Fruit fly (Drosophila melanogaster) whole organism: ENCODE data around the gene CG33489.
A peak's percentile ranks its signal among the peaks of the same experiment; 100 is the strongest.

Experiments
- CG8478 ChIP-seq: fragments of >200 bp; optimal IDR thresholded peaks from 2 replicates; lab custom pipeline; 2018; ENCODE audit warnings: inconsistent platforms
- Dll ChIP-seq: fragments of >200 bp; optimal IDR thresholded peaks from 2 replicates; lab custom pipeline; 2017
- EcR ChIP-seq, 2 experiments: fragments of >200 bp; optimal IDR thresholded peaks; 2 replicates each; lab custom pipeline; 2017; ENCODE audit warnings: missing biosample characterization in 2 of 2, missing genetic modification characterization in 2 of 2, missing genetic modification reagents in 2 of 2
- pan ChIP-seq: fragments of >200 bp; optimal IDR thresholded peaks from 2 replicates; lab custom pipeline; 2017
- psq ChIP-seq: fragments of >200 bp; optimal IDR thresholded peaks from 2 replicates; lab custom pipeline; 2017
- usp ChIP-seq: fragments of >200 bp; optimal IDR thresholded peaks from 2 replicates; lab custom pipeline; 2017; ENCODE audit warnings: missing biosample characterization, missing genetic modification characterization, mixed read lengths

The CG33489 gene

dm6 chr3L:11582097-11582496 is 5.3 kb upstream of the CG33489 start, which contains the start of gene CG33269:
CG33269 (minus strand) TSS chr3L:11582197.
- TF ChIP-seq CG8478 (lab: Kevin White, UChicago) (no peak), pan (lab: Kevin White, UChicago) (no peak), psq (lab: Kevin White, UChicago) (no peak), Dll (lab: Kevin White, UChicago) (no peak), EcR (GFP tag; optimal IDR thresholded peaks at IDR 0.05; lab: Kevin White, UChicago) (no peak), usp (GFP tag; lab: Kevin White, UChicago) (no peak)

- TF ChIP-seq CG8478 (lab: Kevin White, UChicago), result no peak
- no peak for TF ChIP-seq usp (GFP tag; lab: Kevin White, UChicago)
- no peak for TF ChIP-seq pan (lab: Kevin White, UChicago)
- no peak for TF ChIP-seq Dll (lab: Kevin White, UChicago)
- TF ChIP-seq psq (lab: Kevin White, UChicago), result no peak
Observed at dm6 chr3L:11580919-11581318, 4.1 kb upstream of the CG33489 start, which contains the start of gene CG43391. CG43391 (minus strand) TSS chr3L:11581019.

dm6 chr3L:11579919-11580318 is 3.1 kb upstream of the CG33489 start, which contains the start of gene CG43390:
CG43390 (minus strand) TSS chr3L:11579950.
- no peak for TF ChIP-seq EcR (GFP tag; optimal IDR thresholded peaks at IDR 0.05; lab: Kevin White, UChicago)

dm6 chr3L:11578847-11579246 is 2.0 kb upstream of the CG33489 start:
- no peak for TF ChIP-seq usp (GFP tag; lab: Kevin White, UChicago)
- TF ChIP-seq CG8478 (lab: Kevin White, UChicago), result no peak
- TF ChIP-seq Dll (lab: Kevin White, UChicago), result no peak
- no peak for TF ChIP-seq psq (lab: Kevin White, UChicago)
- TF ChIP-seq EcR (GFP tag; optimal IDR thresholded peaks at IDR 0.05; lab: Kevin White, UChicago), result no peak
- TF ChIP-seq pan (lab: Kevin White, UChicago), result no peak

dm6 chr3L:11578211-11578673 is 1.4 kb upstream of the CG33489 start, which contains the start of gene CG33270:
CG33270 (minus strand) TSS chr3L:11578623.
- TF ChIP-seq usp (GFP tag; lab: Kevin White, UChicago), result no peak
- no peak for TF ChIP-seq pan (lab: Kevin White, UChicago)
- TF ChIP-seq EcR (GFP tag; optimal IDR thresholded peaks at IDR 0.05; lab: Kevin White, UChicago), result no peak
- no peak for TF ChIP-seq Dll (lab: Kevin White, UChicago)
- TF ChIP-seq psq (lab: Kevin White, UChicago), result no peak
- TF ChIP-seq CG8478 (lab: Kevin White, UChicago), result no peak

dm6 chr3L:11577395-11577794 is 551 bp upstream of the CG33489 start, which contains the start of gene CG33271:
CG33271 (minus strand) TSS chr3L:11577495.
- TF ChIP-seq EcR (GFP tag; optimal IDR thresholded peaks at IDR 0.05; lab: Kevin White, UChicago) (no peak), psq (lab: Kevin White, UChicago) (no peak), Dll (lab: Kevin White, UChicago) (no peak), CG8478 (lab: Kevin White, UChicago) (no peak), pan (lab: Kevin White, UChicago) (no peak), usp (GFP tag; lab: Kevin White, UChicago) (no peak)

- TF ChIP-seq EcR (GFP tag; optimal IDR thresholded peaks at IDR 0.05; lab: Kevin White, UChicago), result no peak
- no peak for TF ChIP-seq usp (GFP tag; lab: Kevin White, UChicago)
- TF ChIP-seq psq (lab: Kevin White, UChicago), result no peak
- no peak for TF ChIP-seq CG8478 (lab: Kevin White, UChicago)
- TF ChIP-seq Dll (lab: Kevin White, UChicago), result no peak
- no peak for TF ChIP-seq pan (lab: Kevin White, UChicago)
Observed at dm6 chr3L:11574563-11574962, 2.3 kb downstream of the CG33489 start, which contains the start of gene CG33490. CG33490 (minus strand) TSS chr3L:11574663.

dm6 chr3L:11563972-11564533 is 12.8 kb downstream of the CG33489 start, which contains the start of the genes CG46412 and CG33267:
CG46412 (minus strand) TSS chr3L:11564072.
CG33267 (plus strand) TSS chr3L:11564483.
- TF ChIP-seq pan (lab: Kevin White, UChicago) (no peak), psq (lab: Kevin White, UChicago) (no peak), EcR (GFP tag; optimal IDR thresholded peaks at IDR 0.05; lab: Kevin White, UChicago) (no peak), Dll (lab: Kevin White, UChicago) (no peak), usp (GFP tag; lab: Kevin White, UChicago) (no peak), CG8478 (lab: Kevin White, UChicago) (no peak)

dm6 chr3L:11561946-11562760 is 14.7 kb downstream of the CG33489 start, which contains the start of the genes CG7394 and Mob2:
CG7394 (plus strand) TSS chr3L:11561996.
Mob2 (minus strand) TSS chr3L:11562233.
- TF ChIP-seq CG8478 (lab: Kevin White, UChicago) (no peak), pan (lab: Kevin White, UChicago) (no peak), psq (lab: Kevin White, UChicago) (no peak), EcR (GFP tag; optimal IDR thresholded peaks at IDR 0.05; lab: Kevin White, UChicago) (no peak), Dll (lab: Kevin White, UChicago) (no peak)

dm6 chr3L:11560885-11561284 is 16.0 kb downstream of the CG33489 start:
- TF ChIP-seq CG8478 (lab: Kevin White, UChicago), result no peak
- TF ChIP-seq Dll (lab: Kevin White, UChicago), result no peak
- no peak for TF ChIP-seq usp (GFP tag; lab: Kevin White, UChicago)
- TF ChIP-seq EcR (GFP tag; optimal IDR thresholded peaks at IDR 0.05; lab: Kevin White, UChicago), result peak; percentile 58 to 74
- no peak for TF ChIP-seq pan (lab: Kevin White, UChicago)
- no peak for TF ChIP-seq psq (lab: Kevin White, UChicago)

- TF ChIP-seq EcR (GFP tag; optimal IDR thresholded peaks at IDR 0.05; lab: Kevin White, UChicago) (no peak), pan (lab: Kevin White, UChicago) (no peak)
Observed at dm6 chr3L:11557209-11557608, 19.6 kb downstream of the CG33489 start.
